Worm (Caenorhabditis elegans): ENCODE measurements around the gene zchc-1A.
A peak's percentile ranks its signal among the peaks of the same experiment; 100 is the strongest.

Gene zchc-1A

DNA sequence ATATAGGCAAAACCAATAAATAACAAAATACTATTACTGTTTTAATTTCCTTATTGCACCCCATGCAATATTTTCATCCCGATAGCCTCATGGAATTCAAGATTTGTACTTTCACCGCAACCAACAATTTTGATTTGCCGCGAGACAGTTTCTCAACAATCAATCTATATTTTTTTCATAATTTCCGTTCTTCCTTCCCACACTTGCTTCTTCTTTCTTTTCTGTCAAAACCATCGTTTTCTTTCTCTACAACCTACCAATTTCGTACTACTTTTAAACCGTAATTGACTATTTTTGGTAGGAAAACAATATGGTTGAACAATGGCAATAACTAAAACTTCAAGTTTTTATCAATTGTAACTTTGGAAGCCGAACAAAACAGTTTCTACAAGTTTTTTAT lies 26.3 kb upstream of the zchc-1A start, which contains the start of gene C31H2.14:
C31H2.14 (plus strand) TSS at position 301 of the 400 bp plus-strand sequence.
- TF ChIP-seq elt-3 (tag; optimal IDR thresholded peaks at IDR 0.05) = no peak
- TF ChIP-seq nhr-43 (tag; optimal IDR thresholded peaks at IDR 0.05; ENCODE audit: poor library complexity, severe bottlenecking) = peak; percentile 49
- no peak for TF ChIP-seq daf-12 (tag; optimal IDR thresholded peaks at IDR 0.05)
- no peak for TF ChIP-seq egl-27 (tag; optimal IDR thresholded peaks at IDR 0.05)
- TF ChIP-seq nhr-28 (tag; optimal IDR thresholded peaks at IDR 0.05) = no peak
- no peak for TF ChIP-seq fkh-10 (GFP tag; optimal IDR thresholded peaks at IDR 0.05)
- TF ChIP-seq nhr-23 (tag; optimal IDR thresholded peaks at IDR 0.05) = peak; percentile 75

DNA sequence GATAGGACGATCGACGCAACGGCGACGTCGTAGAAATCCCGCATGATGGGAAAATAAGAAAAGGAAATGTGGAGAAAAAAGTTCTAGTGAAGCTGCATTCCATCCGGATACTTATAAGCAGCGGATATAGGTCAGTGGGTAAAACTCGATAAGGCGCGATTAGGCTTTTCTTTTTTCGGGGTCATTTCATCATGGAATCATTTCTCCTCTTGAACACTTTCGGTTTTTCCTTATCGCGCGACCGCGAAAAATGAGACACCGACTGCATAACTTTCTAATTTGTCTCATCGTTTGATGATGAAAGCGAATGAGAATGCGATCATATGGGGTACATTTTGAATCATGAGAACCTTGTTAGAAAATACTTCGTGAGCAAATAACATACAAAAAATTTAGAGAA lies 23.8 kb upstream of the zchc-1A start, which contains the start of gene dpy-8:
dpy-8 (minus strand) TSS at position 88 of the 400 bp plus-strand sequence.
- no peak for TF ChIP-seq nhr-12 (tag; optimal IDR thresholded peaks at IDR 0.05)
- peak; percentile 84 for TF ChIP-seq nhr-23 (tag; optimal IDR thresholded peaks at IDR 0.05)

DNA sequence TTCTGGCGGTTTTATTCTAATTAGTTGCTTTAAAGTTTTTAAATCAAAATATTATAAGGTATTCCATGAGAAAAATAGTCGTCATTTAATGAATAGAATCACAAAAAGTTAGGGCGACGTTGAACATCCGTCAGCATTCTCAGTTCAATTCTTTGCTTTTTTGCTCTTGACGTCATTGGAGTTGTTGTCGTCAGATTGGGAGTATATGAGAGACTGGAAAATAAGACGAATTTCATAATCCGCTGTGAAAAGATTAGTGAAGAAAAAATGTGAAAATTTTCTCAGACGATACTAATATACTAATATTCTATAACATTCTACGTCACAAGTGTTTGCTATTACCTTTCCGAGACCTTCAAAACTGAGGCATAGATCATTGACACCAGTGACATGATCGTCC lies 22.8 kb upstream of the zchc-1A start:
- TF ChIP-seq aly-2 (tag; optimal IDR thresholded peaks at IDR 0.05) (no peak), ama-1 (optimal IDR thresholded peaks at IDR 0.05) (no peak), ceh-82 (tag; optimal IDR thresholded peaks at IDR 0.05) (no peak), nhr-28 (tag; optimal IDR thresholded peaks at IDR 0.05) (no peak), fkh-10 (GFP tag; optimal IDR thresholded peaks at IDR 0.05) (no peak), nhr-67 (tag; optimal IDR thresholded peaks at IDR 0.05) (no peak), daf-12 (tag; optimal IDR thresholded peaks at IDR 0.05) (no peak), lsy-12 (tag; optimal IDR thresholded peaks at IDR 0.05) (no peak), nhr-76 (tag; optimal IDR thresholded peaks at IDR 0.05) (no peak), nfya-1 (tag; optimal IDR thresholded peaks at IDR 0.05; ENCODE audit: insufficient read depth) (no peak), skn-1 (tag; optimal IDR thresholded peaks at IDR 0.05) (no peak), egl-5 (tag; optimal IDR thresholded peaks at IDR 0.05) (no peak)

DNA sequence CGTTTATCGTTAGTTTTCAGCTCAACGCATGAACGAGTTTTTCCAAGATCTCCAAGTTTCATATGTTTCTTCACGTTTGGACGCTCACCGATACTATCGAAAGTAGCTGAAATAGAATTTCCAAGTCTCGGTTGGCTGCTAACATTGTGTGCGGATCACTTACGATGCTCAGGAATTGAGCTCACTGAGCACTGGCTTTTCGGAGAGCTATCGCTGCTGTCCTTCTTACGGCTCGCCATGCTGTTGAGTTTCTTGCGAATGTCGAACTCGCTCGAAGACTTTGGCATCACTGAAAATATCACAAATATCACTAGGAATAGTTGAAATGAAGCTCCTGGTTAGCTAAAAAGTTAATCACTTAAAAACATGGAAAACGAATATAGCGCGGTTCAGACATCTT lies 22.3 kb upstream of the zchc-1A start:
- TF ChIP-seq lin-39 (tag; optimal IDR thresholded peaks at IDR 0.05) (no peak), ZK546.5 (tag; optimal IDR thresholded peaks at IDR 0.05) (no peak), ceh-9 (tag; optimal IDR thresholded peaks at IDR 0.05) (no peak), ztf-11 (tag; optimal IDR thresholded peaks at IDR 0.05) (no peak), elt-3 (tag; optimal IDR thresholded peaks at IDR 0.05) (no peak), snpc-4 (tag; optimal IDR thresholded peaks at IDR 0.05) (no peak), nhr-77 (tag; optimal IDR thresholded peaks at IDR 0.05) (no peak), sea-2 (GFP tag; optimal IDR thresholded peaks at IDR 0.05) (no peak), ceh-28 (tag; optimal IDR thresholded peaks at IDR 0.05) (no peak)

- TF ChIP-seq nhr-77 (tag; optimal IDR thresholded peaks at IDR 0.05) (no peak), elt-2 (tag; optimal IDR thresholded peaks at IDR 0.05) (no peak), jun-1 (tag; optimal IDR thresholded peaks at IDR 0.05) (no peak), snpc-4 (tag; optimal IDR thresholded peaks at IDR 0.05) (no peak), lsy-12 (tag; optimal IDR thresholded peaks at IDR 0.05) (no peak), ama-1 (optimal IDR thresholded peaks at IDR 0.05) (no peak), R02D3.7 (tag; optimal IDR thresholded peaks at IDR 0.05) (no peak), ztf-11 (tag; optimal IDR thresholded peaks at IDR 0.05) (no peak), hmg-11 (tag; optimal IDR thresholded peaks at IDR 0.05) (no peak), nhr-28 (tag; optimal IDR thresholded peaks at IDR 0.05) (no peak), lin-39 (tag; optimal IDR thresholded peaks at IDR 0.05) (no peak), ceh-16 (tag; optimal IDR thresholded peaks at IDR 0.05) (no peak), egl-27 (tag; optimal IDR thresholded peaks at IDR 0.05) (no peak), sea-2 (GFP tag; optimal IDR thresholded peaks at IDR 0.05) (no peak), nhr-11 (tag; optimal IDR thresholded peaks at IDR 0.05) (no peak), unc-39 (tag; optimal IDR thresholded peaks at IDR 0.05) (no peak), nhr-12 (tag; optimal IDR thresholded peaks at IDR 0.05) (no peak), mdl-1 (tag; optimal IDR thresholded peaks at IDR 0.05) (no peak), ZK546.5 (tag; optimal IDR thresholded peaks at IDR 0.05) (no peak), nhr-25 (tag; optimal IDR thresholded peaks at IDR 0.05) (no peak)
These were observed 21.2 kb upstream of the zchc-1A start for ce11 chrX:5152931-5153330.

All from whole organism, L3 larva.